Fruit fly (Drosophila melanogaster) whole organism, embryonic: Measurements from ENCODE around the gene Alh.

ENCODE experiments used
- Atf3 ChIP-seq: fragments of 200-800 bp; sonication (Bioruptor generic); optimal IDR thresholded peaks from 3 replicates; lab custom pipeline; 2016; ENCODE audit warnings: missing biosample characterization, missing genetic modification characterization
- Atf6 ChIP-seq: fragments of 200-800 bp; sonication (Bioruptor generic); IDR thresholded peaks from 2 replicates; pipeline ENCODE4 v1.3.6; 2022; ENCODE audit warnings: missing biosample characterization, missing genetic modification characterization
- Bdp1 ChIP-seq: fragments of 200-800 bp; sonication (Bioruptor generic); optimal IDR thresholded peaks from 3 replicates; lab custom pipeline; 2016; ENCODE audit warnings: missing biosample characterization, missing genetic modification characterization
- CG11696 ChIP-seq: fragments of 200-800 bp; sonication (Bioruptor generic); IDR thresholded peaks from 2 replicates; pipeline ENCODE4 v1.3.6; 2022; ENCODE audit warnings: missing biosample characterization, missing genetic modification characterization
- CG1233 ChIP-seq: fragments of 200-800 bp; sonication (Bioruptor generic); optimal IDR thresholded peaks from 4 replicates; lab custom pipeline; 2018; ENCODE audit warnings: missing biosample characterization, mild to moderate bottlenecking, missing genetic modification characterization
- CG12942 ChIP-seq: fragments of 200-800 bp; sonication (Bioruptor generic); optimal IDR thresholded peaks from 3 replicates; lab custom pipeline; 2016; ENCODE audit warnings: missing biosample characterization, missing genetic modification characterization
- CG13424 ChIP-seq: fragments of 200-800 bp; sonication (Bioruptor generic); optimal IDR thresholded peaks from 2 replicates; lab custom pipeline; 2019; ENCODE audit warnings: missing biosample characterization, mild to moderate bottlenecking, missing genetic modification characterization, moderate library complexity
- CG15696 ChIP-seq: fragments of 200-800 bp; sonication (Bioruptor generic); optimal IDR thresholded peaks from 2 replicates; lab custom pipeline; 2019; ENCODE audit warnings: missing biosample characterization, mild to moderate bottlenecking, missing genetic modification characterization, moderate library complexity
- CG17359 ChIP-seq: fragments of 200-800 bp; sonication (Bioruptor generic); optimal IDR thresholded peaks from 3 replicates; lab custom pipeline; 2018; ENCODE audit warnings: missing biosample characterization, mild to moderate bottlenecking, missing genetic modification characterization, moderate library complexity
- CG18262 ChIP-seq: fragments of 200-800 bp; optimal IDR thresholded peaks from 3 replicates; lab custom pipeline; 2019; ENCODE audit warnings: missing biosample characterization, mild to moderate bottlenecking, missing genetic modification characterization, moderate library complexity
- CG2875 ChIP-seq: fragments of 200-800 bp; sonication (Bioruptor generic); optimal IDR thresholded peaks from 2 replicates; lab custom pipeline; 2017; ENCODE audit warnings: missing biosample characterization, mild to moderate bottlenecking, missing genetic modification characterization, missing genetic modification reagents
- CG30403 ChIP-seq: fragments of 200-800 bp; sonication (Bioruptor generic); optimal IDR thresholded peaks from 3 replicates; lab custom pipeline; 2016; ENCODE audit warnings: missing biosample characterization, missing genetic modification characterization
- CG3065 ChIP-seq: fragments of 200-800 bp; sonication (Bioruptor generic); optimal IDR thresholded peaks from 2 replicates; lab custom pipeline; 2016; ENCODE audit warnings: missing biosample characterization, missing genetic modification characterization
- CG3281 ChIP-seq: fragments of 200-800 bp; sonication (Bioruptor generic); optimal IDR thresholded peaks from 3 replicates; lab custom pipeline; 2017; ENCODE audit warnings: missing biosample characterization, mild to moderate bottlenecking, missing genetic modification characterization
- CG3407 ChIP-seq: fragments of 200-800 bp; sonication (Bioruptor generic); optimal IDR thresholded peaks from 2 replicates; lab custom pipeline; 2018; ENCODE audit warnings: missing biosample characterization, mild to moderate bottlenecking, missing genetic modification characterization
- CG42726 ChIP-seq: fragments of 200-800 bp; sonication (Bioruptor generic); IDR thresholded peaks from 2 replicates; pipeline ENCODE4 v1.3.6; 2022; ENCODE audit warnings: missing biosample characterization, missing genetic modification characterization; ENCODE audit not compliant: partially characterized antibody
- CG4282 ChIP-seq: fragments of 200-800 bp; sonication (Bioruptor generic); optimal IDR thresholded peaks from 2 replicates; lab custom pipeline; 2016; ENCODE audit warnings: missing biosample characterization, missing genetic modification characterization
- CG5245 ChIP-seq: fragments of 200-800 bp; sonication (Bioruptor generic); optimal IDR thresholded peaks from 3 replicates; lab custom pipeline; 2016; ENCODE audit warnings: missing biosample characterization, missing genetic modification characterization
- CG5953 ChIP-seq: fragments of 200-800 bp; sonication (Bioruptor generic); IDR thresholded peaks from 2 replicates; pipeline ENCODE4 v1.3.6; 2022; ENCODE audit warnings: missing biosample characterization, missing genetic modification characterization
- CG6654 ChIP-seq: fragments of 200-800 bp; sonication (Bioruptor generic); optimal IDR thresholded peaks from 2 replicates; lab custom pipeline; 2017; ENCODE audit warnings: missing biosample characterization, mild to moderate bottlenecking, missing genetic modification characterization
- CG6813 ChIP-seq: fragments of 200-800 bp; sonication (Bioruptor generic); optimal IDR thresholded peaks from 2 replicates; lab custom pipeline; 2017; ENCODE audit warnings: missing biosample characterization, missing genetic modification characterization, mild to moderate bottlenecking, moderate library complexity, missing genetic modification reagents
- CG9797 ChIP-seq: fragments of 200-800 bp; sonication (Bioruptor generic); optimal IDR thresholded peaks from 3 replicates; lab custom pipeline; 2018; ENCODE audit warnings: missing biosample characterization, mild to moderate bottlenecking, missing genetic modification characterization
- Dfd ChIP-seq, 2 experiments: fragments of >200 bp; optimal IDR thresholded peaks; 2 replicates each; lab custom pipeline; 2017; ENCODE audit warnings: missing biosample characterization in 2 of 2, missing genetic modification characterization in 2 of 2
- E2f2 ChIP-seq: fragments of 200-800 bp; sonication (Bioruptor generic); IDR thresholded peaks from 2 replicates; pipeline ENCODE4 v1.3.6; 2022; ENCODE audit warnings: missing biosample characterization, missing genetic modification characterization
- H2.0 ChIP-seq: fragments of 200-800 bp; sonication (Bioruptor generic); IDR thresholded peaks from 2 replicates; pipeline ENCODE4 v1.3.6; 2022; ENCODE audit warnings: missing biosample characterization, missing genetic modification characterization
- HLHmδ ChIP-seq: fragments of 200-800 bp; sonication (Bioruptor generic); optimal IDR thresholded peaks from 2 replicates; lab custom pipeline; 2018; ENCODE audit warnings: missing biosample characterization, mild to moderate bottlenecking, missing genetic modification characterization, moderate library complexity
- Hr78 ChIP-seq, 2 experiments: fragments of 200-800 bp in 1 of 2; fragments of >200 bp in 1 of 2; sonication (Bioruptor generic) in 1 of 2; optimal IDR thresholded peaks; 2 replicates each; lab custom pipeline; 2017 to 2019; ENCODE audit warnings: missing biosample characterization in 2 of 2, missing genetic modification characterization in 2 of 2, mild to moderate bottlenecking in 1 of 2, moderate library complexity in 1 of 2
- Lim3 ChIP-seq: fragments of 200-800 bp; sonication (Bioruptor generic); IDR thresholded peaks from 2 replicates; pipeline ENCODE4 v1.3.6; 2022; ENCODE audit warnings: missing biosample characterization, missing genetic modification characterization
- MESR4 ChIP-seq: fragments of 200-800 bp; sonication (Bioruptor generic); optimal IDR thresholded peaks from 2 replicates; lab custom pipeline; 2018; ENCODE audit warnings: missing biosample characterization, mild to moderate bottlenecking, missing genetic modification characterization, moderate library complexity
- Ptx1 ChIP-seq: fragments of 200-800 bp; sonication (Bioruptor generic); IDR thresholded peaks from 2 replicates; pipeline ENCODE4 v1.3.6; 2022; ENCODE audit warnings: missing biosample characterization, missing genetic modification characterization
- Scr ChIP-seq: fragments of 200-800 bp; sonication (Bioruptor generic); IDR thresholded peaks from 2 replicates; pipeline ENCODE4 v1.3.6; 2022; ENCODE audit warnings: missing biosample characterization, missing genetic modification characterization; ENCODE audit not compliant: partially characterized antibody
- Sin3A ChIP-seq: fragments of >200 bp; optimal IDR thresholded peaks from 2 replicates; lab custom pipeline; 2018
- al ChIP-seq: fragments of 200-800 bp; sonication (Bioruptor generic); IDR thresholded peaks from 2 replicates; pipeline ENCODE4 v1.3.6; 2022; ENCODE audit warnings: missing biosample characterization, missing genetic modification characterization
- amos ChIP-seq: fragments of 200-800 bp; sonication (Bioruptor generic); IDR thresholded peaks from 2 replicates; pipeline ENCODE4 v1.3.6; 2022; ENCODE audit warnings: missing biosample characterization, missing genetic modification characterization; ENCODE audit not compliant: partially characterized antibody
- crp ChIP-seq, 2 experiments: fragments of 200-800 bp; sonication (Bioruptor generic); optimal IDR thresholded peaks; 2 replicates in 1 of 2; 3 replicates in 1 of 2; lab custom pipeline; 2017; ENCODE audit warnings: missing biosample characterization in 2 of 2, missing genetic modification characterization in 2 of 2, mild to moderate bottlenecking in 1 of 2, moderate library complexity in 1 of 2
- dm ChIP-seq: fragments of 200-800 bp; sonication (Bioruptor generic); optimal IDR thresholded peaks from 3 replicates; lab custom pipeline; 2016; ENCODE audit warnings: missing biosample characterization, missing genetic modification characterization
- dysf ChIP-seq: fragments of 200-800 bp; sonication (Bioruptor generic); IDR thresholded peaks from 3 replicates; pipeline ENCODE4 v1.3.6; 2022; ENCODE audit warnings: missing biosample characterization, missing genetic modification characterization
- eve ChIP-seq, 2 experiments: fragments of >200 bp; optimal IDR thresholded peaks; 2 replicates each; lab custom pipeline; 2017; ENCODE audit warnings: missing biosample characterization in 2 of 2, missing genetic modification characterization in 2 of 2
- fd102C ChIP-seq: fragments of 200-800 bp; sonication (Bioruptor generic); optimal IDR thresholded peaks from 2 replicates; lab custom pipeline; 2018; ENCODE audit warnings: missing biosample characterization, mild to moderate bottlenecking, missing genetic modification characterization, moderate library complexity
- fd96Cb ChIP-seq: fragments of 200-800 bp; sonication (Bioruptor generic); optimal IDR thresholded peaks from 2 replicates; lab custom pipeline; 2018; ENCODE audit warnings: missing biosample characterization, mild to moderate bottlenecking, missing genetic modification characterization, moderate library complexity
- fu2 ChIP-seq: fragments of 200-800 bp; sonication (Bioruptor generic); optimal IDR thresholded peaks from 2 replicates; lab custom pipeline; 2016; ENCODE audit warnings: missing biosample characterization, missing genetic modification characterization
- insv ChIP-seq, 2 experiments: fragments of 200-800 bp; sonication (Bioruptor generic); optimal IDR thresholded peaks; 3 replicates each; lab custom pipeline; 2016 to 2018; ENCODE audit warnings: missing biosample characterization in 2 of 2, missing genetic modification characterization in 2 of 2
- maf-S ChIP-seq: fragments of 200-800 bp; sonication (Bioruptor generic); optimal IDR thresholded peaks from 2 replicates; lab custom pipeline; 2016; ENCODE audit warnings: missing biosample characterization, missing genetic modification characterization
- mam ChIP-seq: fragments of 200-800 bp; sonication (Bioruptor generic); optimal IDR thresholded peaks from 3 replicates; lab custom pipeline; 2016; ENCODE audit warnings: missing biosample characterization, missing genetic modification characterization
- sens ChIP-seq: fragments of 200-800 bp; sonication (Bioruptor generic); peaks from one replicate; lab custom pipeline; 2016; ENCODE audit warnings: missing biosample characterization, missing genetic modification characterization
- sisA ChIP-seq: fragments of 200-800 bp; sonication (Bioruptor generic); IDR thresholded peaks from 2 replicates; pipeline ENCODE4 v1.3.6; 2022; ENCODE audit warnings: missing biosample characterization, missing genetic modification characterization
- unc-4 ChIP-seq: fragments of 200-800 bp; sonication (Bioruptor generic); IDR thresholded peaks from 2 replicates; pipeline ENCODE4 v1.3.6; 2022; ENCODE audit warnings: missing biosample characterization, missing genetic modification characterization; ENCODE audit not compliant: partially characterized antibody
- vvl ChIP-seq: fragments of 200-800 bp; sonication (Bioruptor generic); IDR thresholded peaks from 2 replicates; pipeline ENCODE4 v1.3.6; 2022; ENCODE audit warnings: missing biosample characterization, missing genetic modification characterization

Alh gene

dm6 chr3R:7150544-7151406, 26.8 kb upstream of the Alh start, which contains the start of the genes gfzf and Sas-4 (continued):
- TF ChIP-seq sisA (GFP tag; lab: Robert Waterston, UW) (peak; percentile 73), CG17359 (tag; lab: Kevin White, UChicago) (peak; percentile 48), CG6813 (no peak), CG3407 (GFP tag; lab: Kevin White, UChicago) (peak; percentile 25), CG1233 (GFP tag; lab: Kevin White, UChicago) (peak; percentile 43), dysf (GFP tag; lab: Robert Waterston, UW) (peak; percentile 49; the same call in 1 of the 3 replicates), al (peak; percentile 52; the same call in 1 of the 2 replicates), E2f2 (GFP tag; lab: Robert Waterston, UW) (peak; percentile 77), CG18262 (tag; lab: Kevin White, UChicago) (peak; percentile 62), fd102C (GFP tag; lab: Kevin White, UChicago) (no peak), Dfd (GFP tag; optimal IDR thresholded peaks at IDR 0.05; lab: Kevin White, UChicago) (no peak), Atf3 (GFP tag; lab: Kevin White, UChicago) (peak; percentile 43), Ptx1 (GFP tag; lab: Robert Waterston, UW) (peak; percentile 73), HLHmδ (no peak), Lim3 (GFP tag; lab: Robert Waterston, UW) (0 out of 2 replicates have a peak, but pooled peaks have one; percentile 27), CG4282 (GFP tag; lab: Kevin White, UChicago) (no peak), crp (GFP tag; optimal IDR thresholded peaks at IDR 0.05; lab: Kevin White, UChicago) (peak in 1 of 2 experiments; percentile 37), sens (peak; percentile 91), fd96Cb (tag; lab: Kevin White, UChicago) (peak; percentile 30), CG2875 (GFP tag; lab: Kevin White, UChicago) (peak; percentile 40), CG5245 (GFP tag; lab: Kevin White, UChicago) (peak; percentile 25), CG5953 (0 out of 2 replicates have a peak, but pooled peaks have one; percentile 15), MESR4 (peak; percentile 34), vvl (peak; percentile 46; the same call in 1 of the 2 replicates), Sin3A (lab: Kevin White, UChicago) (peak; percentile 84), insv (GFP tag; optimal IDR thresholded peaks at IDR 0.05; lab: Kevin White, UChicago) (peak in 1 of 2 experiments; percentile 18), mam (GFP tag; lab: Kevin White, UChicago) (peak; percentile 57), CG15696 (peak; percentile 42), eve (GFP tag; optimal IDR thresholded peaks at IDR 0.05; lab: Kevin White, UChicago) (no peak), CG3065 (no peak), maf-S (GFP tag; lab: Kevin White, UChicago) (no peak), Scr (GFP tag; lab: Robert Waterston, UW) (no peak), Bdp1 (GFP tag; lab: Kevin White, UChicago) (peak; percentile 11), fu2 (GFP tag; lab: Kevin White, UChicago) (peak; percentile 10), Atf6 (GFP tag; lab: Robert Waterston, UW) (peak; percentile 38; the same call in 1 of the 2 replicates), unc-4 (GFP tag; lab: Robert Waterston, UW) (no peak), CG3281 (peak; percentile 75), CG11696 (GFP tag; lab: Robert Waterston, UW) (0 out of 2 replicates have a peak, but pooled peaks have one; percentile 35), CG12942 (GFP tag; lab: Kevin White, UChicago) (peak; percentile 63), Hr78 (GFP tag; optimal IDR thresholded peaks at IDR 0.05; lab: Kevin White, UChicago) (no peak), amos (GFP tag; lab: Robert Waterston, UW) (no peak), CG30403 (peak; percentile 82), H2.0 (GFP tag; lab: Robert Waterston, UW) (peak; percentile 59), CG13424 (tag; lab: Kevin White, UChicago) (peak; percentile 47), CG6654 (GFP tag; lab: Kevin White, UChicago) (peak; percentile 47), dm (GFP tag; lab: Kevin White, UChicago) (no peak), CG42726 (GFP tag; lab: Robert Waterston, UW) (no peak), CG9797 (GFP tag; lab: Kevin White, UChicago) (peak; percentile 43)
